Worm (Caenorhabditis elegans) whole organism, young adult: ENCODE data around the gene rga-3.

ENCODE experiments used
- akir-1 ChIP-seq: fragments of 200-800 bp; sonication (Bioruptor generic); optimal IDR thresholded peaks from 2 replicates; lab custom pipeline; 2018; ENCODE audit warnings: mild to moderate bottlenecking, missing genetic modification characterization, moderate library complexity, missing compliant biosample characterization
- ama-1 ChIP-seq, 3 experiments: fragments of 150-350 bp in 1 of 3; sonication (generic microtip) in 2 of 3; optimal IDR thresholded peaks; 2 replicates each; lab custom pipeline; 2014 to 2018; ENCODE audit warnings: missing biosample characterization in 2 of 3, missing genetic modification characterization in 2 of 3, missing genetic modification reagents in 2 of 3
- ccch-3 ChIP-seq: fragments of 200-800 bp; sonication (Bioruptor generic); optimal IDR thresholded peaks from 2 replicates; lab custom pipeline; 2018; ENCODE audit warnings: mild to moderate bottlenecking, missing genetic modification characterization, missing compliant biosample characterization
- nhr-80 ChIP-seq: sonication (generic microtip); optimal IDR thresholded peaks from 2 replicates; lab custom pipeline; 2016; ENCODE audit warnings: missing genetic modification characterization, missing compliant biosample characterization
- pbrm-1 ChIP-seq: fragments of 200-800 bp; sonication (Bioruptor generic); IDR thresholded peaks from 2 replicates; pipeline ENCODE4 v1.3.6; 2022; ENCODE audit warnings: missing genetic modification reagents, missing genetic modification characterization, missing compliant biosample characterization

- TF ChIP-seq ama-1 (optimal IDR thresholded peaks at IDR 0.05; lab: Kevin White, UChicago) = no peak
- TF ChIP-seq ama-1 (GFP tag; optimal IDR thresholded peaks at IDR 0.05; lab: Kevin White, UChicago) = no peak
- no peak for TF ChIP-seq nhr-80
- TF ChIP-seq pbrm-1 (GFP tag; lab: Robert Waterston, UW) = no peak
- no peak for TF ChIP-seq akir-1 (GFP tag; lab: Kevin White, UChicago)
- no peak for TF ChIP-seq ccch-3 (GFP tag; lab: Kevin White, UChicago)
Observed at ce11 chrV:5705510-5705909, 12.2 kb upstream of the rga-3 start, which contains the start of gene peli-1.
